Worm (Caenorhabditis elegans) whole organism, L4 larva: Measurements from ENCODE around the gene sri-70.

Source experiments
- F49E8.2 ChIP-seq: sonication (generic microtip); optimal IDR thresholded peaks from 2 replicates; lab custom pipeline; 2016; ENCODE audit warnings: missing compliant biosample characterization, mild to moderate bottlenecking, missing genetic modification characterization, borderline replicate concordance
- Y75B8A.6 ChIP-seq: fragments of 200-800 bp; sonication (Bioruptor generic); IDR thresholded peaks from 2 replicates; pipeline ENCODE4 v1.3.6; 2022; ENCODE audit warnings: missing genetic modification reagents, missing genetic modification characterization, missing compliant biosample characterization
- ZK546.5 ChIP-seq, 2 experiments: sonication (generic microtip); optimal IDR thresholded peaks; 2 replicates each; lab custom pipeline; 2017; ENCODE audit warnings: missing biosample characterization in 2 of 2, missing genetic modification characterization in 2 of 2
- aha-1 ChIP-seq: fragments of 150-350 bp; peaks from one replicate; lab custom pipeline; 2014; ENCODE audit warnings: missing biosample characterization, missing genetic modification characterization
- aly-2 ChIP-seq: sonication (generic microtip); optimal IDR thresholded peaks from 2 replicates; lab custom pipeline; 2018; ENCODE audit warnings: missing biosample characterization, missing genetic modification characterization
- ama-1 ChIP-seq: fragments of 150-350 bp; optimal IDR thresholded peaks from 2 replicates; lab custom pipeline; 2014; ENCODE audit warnings: inconsistent platforms, mixed read lengths
- ctbp-1 ChIP-seq: fragments of 200-800 bp; sonication (Bioruptor generic); IDR thresholded peaks from 2 replicates; pipeline ENCODE4 v1.3.6; 2022; ENCODE audit warnings: missing genetic modification reagents, missing genetic modification characterization, missing compliant biosample characterization
- dmd-6 ChIP-seq: fragments of 200-800 bp; sonication (Bioruptor generic); IDR thresholded peaks from 2 replicates; pipeline ENCODE4 v1.3.6; 2022; ENCODE audit warnings: missing genetic modification reagents, missing genetic modification characterization, missing compliant biosample characterization
- dpl-1 ChIP-seq: fragments of 150-350 bp; optimal IDR thresholded peaks from 2 replicates; lab custom pipeline; 2014; ENCODE audit warnings: missing biosample characterization, missing genetic modification reagents, missing genetic modification characterization
- duxl-1 ChIP-seq: sonication (generic microtip); optimal IDR thresholded peaks from 2 replicates; lab custom pipeline; 2016; ENCODE audit warnings: mild to moderate bottlenecking, missing genetic modification characterization, moderate library complexity, missing compliant biosample characterization; ENCODE audit not compliant: poor library complexity
- dve-1 ChIP-seq: sonication (generic microtip); optimal IDR thresholded peaks from 2 replicates; lab custom pipeline; 2017; ENCODE audit warnings: antibody characterized with exemption, mild to moderate bottlenecking, missing genetic modification characterization, missing compliant biosample characterization; ENCODE audit not compliant: insufficient read depth
- egl-27 ChIP-seq: sonication (generic microtip); optimal IDR thresholded peaks from 3 replicates; lab custom pipeline; 2017; ENCODE audit warnings: missing biosample characterization, missing genetic modification reagents, missing genetic modification characterization
- egl-43 ChIP-seq: fragments of 200-800 bp; sonication (Bioruptor generic); IDR thresholded peaks from 2 replicates; pipeline ENCODE4 v1.3.6; 2022; ENCODE audit warnings: missing genetic modification reagents, missing genetic modification characterization, missing compliant biosample characterization
- fkh-10 ChIP-seq: fragments of 150-350 bp; optimal IDR thresholded peaks from 2 replicates; lab custom pipeline; 2014; ENCODE audit warnings: missing biosample characterization, missing genetic modification reagents, missing genetic modification characterization
- jun-1 ChIP-seq: fragments of 150-350 bp; optimal IDR thresholded peaks from 2 replicates; lab custom pipeline; 2014; ENCODE audit warnings: missing biosample characterization, missing genetic modification reagents, missing genetic modification characterization
- lim-7 ChIP-seq: fragments of 200-800 bp; sonication (Bioruptor generic); IDR thresholded peaks from 2 replicates; pipeline ENCODE4 v1.3.6; 2022; ENCODE audit warnings: missing genetic modification characterization, missing compliant biosample characterization
- lin-13 ChIP-seq: fragments of 150-350 bp; optimal IDR thresholded peaks from 2 replicates; lab custom pipeline; 2014; ENCODE audit warnings: missing biosample characterization, missing genetic modification reagents, missing genetic modification characterization
- lin-15B ChIP-seq: fragments of 150-350 bp; sonication (generic microtip); optimal IDR thresholded peaks from 3 replicates; lab custom pipeline; 2014; ENCODE audit warnings: missing biosample characterization, missing genetic modification characterization
- lin-29 ChIP-seq: fragments of 200-800 bp; sonication (Bioruptor generic); IDR thresholded peaks from 2 replicates; pipeline ENCODE4 v1.3.6; 2022; ENCODE audit warnings: missing genetic modification reagents, missing genetic modification characterization, missing compliant biosample characterization
- lin-39 ChIP-seq: fragments of 150-350 bp; optimal IDR thresholded peaks from 2 replicates; lab custom pipeline; 2014; ENCODE audit warnings: missing biosample characterization, missing genetic modification reagents, missing genetic modification characterization
- mdt-29 ChIP-seq: fragments of 200-800 bp; sonication (Bioruptor generic); IDR thresholded peaks from 2 replicates; pipeline ENCODE4 v1.3.6; 2022; ENCODE audit warnings: missing genetic modification reagents, missing genetic modification characterization, missing compliant biosample characterization
- mes-2 ChIP-seq: sonication (generic microtip); optimal IDR thresholded peaks from 2 replicates; lab custom pipeline; 2016; ENCODE audit warnings: missing genotype, mild to moderate bottlenecking, missing genetic modification characterization, missing compliant biosample characterization; ENCODE audit not compliant: poor library complexity, severe bottlenecking
- mxl-2 ChIP-seq: fragments of 200-800 bp; sonication (Bioruptor generic); conservative IDR thresholded peaks from 2 replicates; pipeline ENCODE4 v1.3.6; 2022; ENCODE audit warnings: missing genetic modification reagents, missing genetic modification characterization, missing compliant biosample characterization
- nhr-11 ChIP-seq: fragments of 150-350 bp; optimal IDR thresholded peaks from 2 replicates; lab custom pipeline; 2014; ENCODE audit warnings: missing biosample characterization, missing genetic modification characterization
- nhr-111 ChIP-seq: fragments of 200-800 bp; sonication (Bioruptor generic); optimal IDR thresholded peaks from 2 replicates; lab custom pipeline; 2018; ENCODE audit warnings: mild to moderate bottlenecking, missing genetic modification characterization, missing compliant biosample characterization
- nhr-42 ChIP-seq: fragments of 200-800 bp; sonication (Bioruptor generic); IDR thresholded peaks from 2 replicates; pipeline ENCODE4 v1.3.6; 2022; ENCODE audit warnings: missing genetic modification characterization, missing compliant biosample characterization
- nhr-6 ChIP-seq: fragments of 150-350 bp; optimal IDR thresholded peaks from 2 replicates; lab custom pipeline; 2014; ENCODE audit warnings: missing biosample characterization, missing genetic modification characterization
- pqm-1 ChIP-seq: sonication (generic microtip); optimal IDR thresholded peaks from 2 replicates; lab custom pipeline; 2017; ENCODE audit warnings: missing biosample characterization, missing genetic modification characterization
- sdz-12 ChIP-seq: fragments of 200-800 bp; sonication (Bioruptor generic); optimal IDR thresholded peaks from 2 replicates; lab custom pipeline; 2018; ENCODE audit warnings: mild to moderate bottlenecking, missing genetic modification characterization, missing compliant biosample characterization
- set-16 ChIP-seq: fragments of 200-800 bp; sonication (Bioruptor generic); IDR thresholded peaks from 2 replicates; pipeline ENCODE4 v1.3.6; 2022; ENCODE audit warnings: missing genetic modification reagents, missing genetic modification characterization, missing compliant biosample characterization
- tra-1 ChIP-seq: fragments of 200-800 bp; sonication (Bioruptor generic); IDR thresholded peaks from 2 replicates; pipeline ENCODE4 v1.3.6; 2022; ENCODE audit warnings: missing genetic modification reagents, missing genetic modification characterization, missing compliant biosample characterization
- unc-130 ChIP-seq: sonication (generic microtip); optimal IDR thresholded peaks from 2 replicates; lab custom pipeline; 2016; ENCODE audit warnings: missing genetic modification reagents, missing genetic modification characterization, missing compliant biosample characterization
- zag-1 ChIP-seq: fragments of 150-350 bp; optimal IDR thresholded peaks from 2 replicates; lab custom pipeline; 2014; ENCODE audit warnings: missing biosample characterization, missing genetic modification characterization
- zfp-3 ChIP-seq: fragments of 200-800 bp; sonication (Bioruptor generic); conservative IDR thresholded peaks from 2 replicates; pipeline ENCODE4 v1.3.6; 2022; ENCODE audit warnings: missing genetic modification reagents, missing genetic modification characterization, missing compliant biosample characterization
- zip-2 ChIP-seq: fragments of 150-350 bp; optimal IDR thresholded peaks from 2 replicates; lab custom pipeline; 2014; ENCODE audit warnings: missing biosample characterization, missing genetic modification characterization
- ztf-7 ChIP-seq: fragments of 150-350 bp; optimal IDR thresholded peaks from 2 replicates; lab custom pipeline; 2014; ENCODE audit warnings: missing biosample characterization, missing genetic modification characterization

The sri-70 gene

DNA sequence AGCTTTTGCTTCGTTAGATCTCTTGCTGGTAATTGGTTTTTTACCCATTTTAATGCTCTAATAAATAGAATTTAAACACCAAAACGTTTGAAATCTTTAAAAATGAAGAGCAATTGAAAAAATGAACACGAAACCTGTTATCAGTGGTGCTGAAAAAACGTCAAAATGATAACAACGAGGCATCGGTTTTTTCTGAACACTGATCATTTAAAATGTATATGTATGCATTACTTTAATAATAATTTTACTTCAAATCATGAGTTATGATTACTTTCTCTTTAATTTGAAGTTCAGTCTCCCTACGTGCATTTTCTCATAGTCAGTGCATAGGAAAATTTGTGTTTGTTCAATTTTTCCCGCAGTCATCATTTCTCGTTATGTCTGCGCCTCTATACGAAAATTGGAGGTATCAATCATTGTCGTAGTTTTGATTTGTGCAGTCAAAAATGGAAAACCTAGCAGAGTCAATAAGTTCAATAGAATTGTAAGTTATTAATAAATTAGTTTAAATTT is 19.6 kb downstream of the sri-70 start, which contains the start of gene F31E9.3 (continued):
- TF ChIP-seq pqm-1 (peak; percentile 62), aly-2 (no peak), nhr-111 (GFP tag; lab: Kevin White, UChicago) (no peak), nhr-6 (no peak), nhr-42 (GFP tag; lab: Robert Waterston, UW) (no peak)

DNA sequence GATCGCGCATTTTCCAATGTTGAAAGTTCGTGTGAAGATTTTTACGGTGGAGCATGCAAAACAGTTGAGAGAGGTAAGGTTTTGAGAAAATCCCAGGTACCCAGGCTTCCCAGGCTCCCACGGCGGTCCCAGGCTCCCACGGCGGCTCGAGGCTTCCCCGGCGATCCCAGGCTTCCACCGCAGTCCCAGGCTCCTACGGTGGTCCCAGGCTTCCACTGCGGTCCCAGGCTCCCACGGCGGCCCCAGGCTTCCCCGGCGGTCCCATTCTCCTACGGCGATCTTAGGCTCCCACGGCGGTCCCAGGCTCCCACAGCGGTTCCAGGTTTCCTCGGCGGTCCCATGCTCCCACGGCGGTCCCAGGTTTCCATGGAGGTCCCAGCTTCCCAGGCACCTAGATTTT is 21.0 kb downstream of the sri-70 start:
- peak; percentile 99 for TF ChIP-seq set-16 (GFP tag; lab: Robert Waterston, UW)
- TF ChIP-seq egl-43 (GFP tag; lab: Robert Waterston, UW) = 0 out of 2 replicates have a peak, but pooled peaks have one; percentile 45
- TF ChIP-seq tra-1 (GFP tag; lab: Robert Waterston, UW) = no peak
- no peak for TF ChIP-seq mes-2
- TF ChIP-seq lim-7 = no peak

DNA sequence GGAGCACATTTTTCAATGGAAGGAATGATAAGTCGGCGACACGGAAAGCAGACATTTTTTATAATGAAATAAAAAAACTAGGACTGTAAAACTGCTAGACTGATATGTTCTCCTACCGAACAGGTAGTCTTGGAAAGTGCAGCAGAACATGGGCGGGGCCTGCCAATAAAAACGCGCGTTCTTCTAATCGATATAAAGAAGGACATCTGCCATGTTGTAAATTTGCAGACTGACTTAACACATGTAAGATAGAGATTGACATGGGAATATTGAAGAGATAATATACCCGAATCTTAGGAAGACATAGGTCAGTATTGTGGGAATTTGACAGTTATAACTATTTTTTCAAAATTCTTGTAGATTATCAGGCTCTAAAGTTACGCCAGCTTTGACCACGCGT is 25.0 kb downstream of the sri-70 start, which contains the start of gene sdz-16:
Gene sdz-16 (minus strand): TSS at position 101 of the 400 bp plus-strand sequence.
- TF ChIP-seq mdt-29 (GFP tag; lab: Robert Waterston, UW) (no peak), ZK546.5 (tag; optimal IDR thresholded peaks at IDR 0.05; lab: Kevin White, UChicago) (no peak), zip-2 (no peak), nhr-111 (GFP tag; lab: Kevin White, UChicago) (no peak), duxl-1 (tag; lab: Kevin White, UChicago) (no peak), dve-1 (tag; lab: Kevin White, UChicago) (no peak), tra-1 (GFP tag; lab: Robert Waterston, UW) (no peak), sdz-12 (GFP tag; lab: Kevin White, UChicago) (no peak), egl-27 (tag; lab: Kevin White, UChicago) (no peak), zfp-3 (no peak), dpl-1 (no peak), nhr-11 (tag; lab: Kevin White, UChicago) (no peak), lin-29 (GFP tag; lab: Robert Waterston, UW) (no peak), lim-7 (no peak), ama-1 (lab: Kevin White, UChicago) (no peak), jun-1 (tag; lab: Kevin White, UChicago) (no peak)

DNA sequence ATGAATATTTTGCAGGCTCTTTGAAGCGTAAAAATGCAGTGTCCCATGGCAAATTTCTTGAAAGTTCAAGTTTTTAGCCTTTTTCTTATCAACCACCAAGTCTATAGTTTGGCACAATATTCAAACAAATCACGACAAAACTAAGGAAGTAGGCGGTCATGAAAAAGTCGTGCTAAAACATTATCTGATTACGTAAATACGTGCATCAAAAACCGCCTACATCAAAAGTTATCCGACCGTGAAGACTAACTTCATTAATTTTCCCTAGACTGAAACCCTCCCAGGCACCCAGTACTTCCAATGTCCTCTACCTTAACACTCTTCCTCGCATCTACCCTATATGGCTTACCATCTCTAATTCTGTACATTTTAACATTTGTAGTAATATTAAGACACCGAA is 25.6 kb downstream of the sri-70 start, which contains the start of gene srg-44:
Gene srg-44 (plus strand): TSS at position 301 of the 400 bp plus-strand sequence.
- no peak for TF ChIP-seq dmd-6 (GFP tag; lab: Robert Waterston, UW)
- TF ChIP-seq aha-1 (tag; lab: Kevin White, UChicago) = peak; percentile 17

DNA sequence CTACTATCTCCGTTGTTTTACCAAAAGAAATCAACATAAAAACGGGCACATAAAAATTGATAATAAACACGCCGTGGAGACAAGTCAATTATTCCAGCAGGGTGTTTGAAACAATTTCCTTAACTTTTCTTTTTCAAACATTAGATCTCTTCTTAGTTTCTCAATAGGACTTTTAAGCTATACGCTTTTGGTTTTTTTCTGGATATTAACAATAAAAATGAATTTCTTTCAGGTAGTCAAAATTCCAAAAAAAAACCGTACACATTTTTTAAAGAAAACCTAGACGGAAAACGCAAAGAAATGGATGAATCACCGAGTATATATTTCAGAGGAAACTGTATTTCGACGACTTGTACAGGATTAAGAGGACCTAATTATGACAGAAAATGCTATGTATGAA is 28.5 kb downstream of the sri-70 start, which contains the start of gene fbxa-185:
Gene fbxa-185 (plus strand): TSS at position 301 of the 400 bp plus-strand sequence.
- no peak for TF ChIP-seq nhr-11 (tag; lab: Kevin White, UChicago)
- TF ChIP-seq ctbp-1 (GFP tag; lab: Robert Waterston, UW) = no peak
- TF ChIP-seq mes-2 = no peak
- TF ChIP-seq tra-1 (GFP tag; lab: Robert Waterston, UW) = no peak
- no peak for TF ChIP-seq fkh-10 (GFP tag; lab: Kevin White, UChicago)
- TF ChIP-seq mxl-2 (GFP tag; lab: Robert Waterston, UW) = no peak
- no peak for TF ChIP-seq lin-13 (GFP tag; lab: Kevin White, UChicago)
- TF ChIP-seq nhr-111 (GFP tag; lab: Kevin White, UChicago) = no peak
- no peak for TF ChIP-seq lin-15B (tag; lab: Kevin White, UChicago)
- no peak for TF ChIP-seq unc-130 (GFP tag; lab: Kevin White, UChicago)
- no peak for TF ChIP-seq ztf-7 (tag; lab: Kevin White, UChicago)
- TF ChIP-seq lin-39 (tag; lab: Kevin White, UChicago) = no peak
- TF ChIP-seq zag-1 (tag; lab: Kevin White, UChicago) = no peak
- TF ChIP-seq Y75B8A.6 (GFP tag; lab: Robert Waterston, UW) = no peak
- no peak for TF ChIP-seq F49E8.2 (tag; lab: Kevin White, UChicago)
- no peak for TF ChIP-seq pqm-1
- TF ChIP-seq mdt-29 (GFP tag; lab: Robert Waterston, UW) = no peak
- TF ChIP-seq lin-29 (GFP tag; lab: Robert Waterston, UW) = no peak
